Fruit fly (Drosophila melanogaster): Measurements from ENCODE around the gene RpL7-like.

RpL7-like gene

dm6 chr2L:12010877-12011666 is 45.1 kb upstream of the RpL7-like start (continued):
- no peak for TF ChIP-seq CG17361 (GFP tag; IDR thresholded peaks at IDR 0.05)
- TF ChIP-seq CG11695 (GFP tag; IDR thresholded peaks at IDR 0.05): no peak
- TF ChIP-seq Neu2 (GFP tag; optimal IDR thresholded peaks at IDR 0.05; ENCODE audit: borderline replicate concordance): no peak
- no peak for TF ChIP-seq GATAe (GFP tag; conservative IDR thresholded peaks at IDR 0.05)
- TF ChIP-seq cato (GFP tag; optimal IDR thresholded peaks at IDR 0.05; ENCODE audit: borderline replicate concordance): peak; percentile 70
- peak; percentile 88 for TF ChIP-seq CG30431 (GFP tag; optimal IDR thresholded peaks at IDR 0.05)
- TF ChIP-seq CG30020 (tag; optimal IDR thresholded peaks at IDR 0.05): peak; percentile 74
- no peak for TF ChIP-seq knrl (GFP tag; IDR thresholded peaks at IDR 0.05; ENCODE audit: partially characterized antibody)
- peak; percentile 96 for TF ChIP-seq CG13424 (tag; optimal IDR thresholded peaks at IDR 0.05)
- no peak for TF ChIP-seq Adf1 (GFP tag; IDR thresholded peaks at IDR 0.05)
- peak; percentile 55 for TF ChIP-seq CG18011 (GFP tag; optimal IDR thresholded peaks at IDR 0.05)
- peak; percentile 66 for TF ChIP-seq CG7786 (GFP tag; optimal IDR thresholded peaks at IDR 0.05)
- TF ChIP-seq pnt (GFP tag; optimal IDR thresholded peaks at IDR 0.05): peak; percentile 67
- TF ChIP-seq HLHmδ (GFP tag; optimal IDR thresholded peaks at IDR 0.05): peak; percentile 61
- no peak for TF ChIP-seq CG7963 (GFP tag; IDR thresholded peaks at IDR 0.05; ENCODE audit: partially characterized antibody)
- no peak for TF ChIP-seq Xrp1 (GFP tag; IDR thresholded peaks at IDR 0.05)
- TF ChIP-seq CG2129 (GFP tag; IDR thresholded peaks at IDR 0.05; ENCODE audit: partially characterized antibody): no peak
- TF ChIP-seq Ets97D (GFP tag; optimal IDR thresholded peaks at IDR 0.05): no peak
- TF ChIP-seq Blimp-1 (GFP tag; optimal IDR thresholded peaks at IDR 0.05): peak; percentile 64
- peak; percentile 32 for TF ChIP-seq CG17186 (GFP tag; optimal IDR thresholded peaks at IDR 0.05)
- peak; percentile 75 for TF ChIP-seq fu2 (GFP tag; optimal IDR thresholded peaks at IDR 0.05)
- TF ChIP-seq Xbp1 (GFP tag; optimal IDR thresholded peaks at IDR 0.05): peak; percentile 91
- TF ChIP-seq CG16813 (GFP tag; IDR thresholded peaks at IDR 0.05; ENCODE audit: partially characterized antibody): no peak
- no peak for TF ChIP-seq E2f1 (GFP tag; IDR thresholded peaks at IDR 0.05)
- peak; percentile 78 for TF ChIP-seq Dip3 (GFP tag; optimal IDR thresholded peaks at IDR 0.05)
- no peak for TF ChIP-seq Opbp (GFP tag; IDR thresholded peaks at IDR 0.05; ENCODE audit: partially characterized antibody)
- peak; percentile 30 for TF ChIP-seq CG1792 (GFP tag; optimal IDR thresholded peaks at IDR 0.05)
- TF ChIP-seq CG9932 (GFP tag; IDR thresholded peaks at IDR 0.05): no peak
- TF ChIP-seq CG12659 (GFP tag; optimal IDR thresholded peaks at IDR 0.05): peak; percentile 95
- TF ChIP-seq CG4424 (GFP tag; optimal IDR thresholded peaks at IDR 0.05): peak; percentile 89
- TF ChIP-seq CG31224 (GFP tag; IDR thresholded peaks at IDR 0.05): no peak
- no peak for TF ChIP-seq peb (GFP tag; IDR thresholded peaks at IDR 0.05)
- TF ChIP-seq p53 (GFP tag; optimal IDR thresholded peaks at IDR 0.05): no peak
- no peak for TF ChIP-seq Scr (GFP tag; IDR thresholded peaks at IDR 0.05; ENCODE audit: partially characterized antibody)
- peak; percentile 67 for TF ChIP-seq D19B (GFP tag; optimal IDR thresholded peaks at IDR 0.05)
- peak; percentile 33 for TF ChIP-seq CHES-1-like (GFP tag; optimal IDR thresholded peaks at IDR 0.05)
- peak; percentile 93 for TF ChIP-seq CG2120 (GFP tag; optimal IDR thresholded peaks at IDR 0.05)
- TF ChIP-seq TFAM (GFP tag; optimal IDR thresholded peaks at IDR 0.05): peak; percentile 8
- no peak for TF ChIP-seq dimm (GFP tag; IDR thresholded peaks at IDR 0.05)
- TF ChIP-seq ase (GFP tag; IDR thresholded peaks at IDR 0.05): no peak
- peak; percentile 91 for TF ChIP-seq CG15011 (GFP tag; optimal IDR thresholded peaks at IDR 0.05)
- TF ChIP-seq klu (GFP tag; IDR thresholded peaks at IDR 0.05): no peak
- TF ChIP-seq gcm (GFP tag; optimal IDR thresholded peaks at IDR 0.05): peak; percentile 87
- TF ChIP-seq org-1 (GFP tag; optimal IDR thresholded peaks at IDR 0.05): peak; percentile 92
- TF ChIP-seq CG15696 (tag; optimal IDR thresholded peaks at IDR 0.05): peak; percentile 94
- peak; percentile 67 for TF ChIP-seq CG2875 (GFP tag; optimal IDR thresholded peaks at IDR 0.05)
- TF ChIP-seq CG5245 (GFP tag; optimal IDR thresholded peaks at IDR 0.05): peak; percentile 70
- TF ChIP-seq CG13123 (GFP tag; optimal IDR thresholded peaks at IDR 0.05): peak; percentile 85
- no peak for TF ChIP-seq CG5953 (GFP tag; IDR thresholded peaks at IDR 0.05)

All from whole organism, embryonic.